Fruit fly (Drosophila melanogaster) whole organism, embryonic: Measurements from ENCODE around the gene ZnT86D.
A peak's percentile ranks its signal among the peaks of the same experiment; 100 is the strongest.

Experiments
- ATbp ChIP-seq: fragments of 200-800 bp; sonication (Bioruptor generic); optimal IDR thresholded peaks from 2 replicates; lab custom pipeline; 2017; ENCODE audit warnings: missing biosample characterization, mild to moderate bottlenecking, missing genetic modification characterization, missing genetic modification reagents
- BEAF-32 ChIP-seq: fragments of 200-800 bp; sonication (Bioruptor generic); optimal IDR thresholded peaks from 3 replicates; lab custom pipeline; 2017; ENCODE audit warnings: missing biosample characterization, missing genetic modification characterization, mild to moderate bottlenecking, moderate library complexity, missing genetic modification reagents
- Bgb ChIP-seq: fragments of 200-800 bp; sonication (Bioruptor generic); IDR thresholded peaks from 2 replicates; pipeline ENCODE4 v1.3.6; 2022; ENCODE audit warnings: missing biosample characterization, missing genetic modification characterization; ENCODE audit not compliant: partially characterized antibody
- CG11560 ChIP-seq: fragments of 200-800 bp; sonication (Bioruptor generic); IDR thresholded peaks from 3 replicates; pipeline ENCODE4 v1.3.6; 2022; ENCODE audit warnings: missing biosample characterization, missing genetic modification characterization
- CG11695 ChIP-seq: fragments of 200-800 bp; sonication (Bioruptor generic); IDR thresholded peaks from 3 replicates; pipeline ENCODE4 v1.3.6; 2022; ENCODE audit warnings: missing biosample characterization, missing genetic modification characterization
- CG11696 ChIP-seq: fragments of 200-800 bp; sonication (Bioruptor generic); IDR thresholded peaks from 2 replicates; pipeline ENCODE4 v1.3.6; 2022; ENCODE audit warnings: missing biosample characterization, missing genetic modification characterization
- CG1602 ChIP-seq: fragments of 200-800 bp; sonication (Bioruptor generic); optimal IDR thresholded peaks from 3 replicates; lab custom pipeline; 2016; ENCODE audit warnings: missing biosample characterization, missing genetic modification characterization
- CG16863 ChIP-seq: fragments of 200-800 bp; sonication (Bioruptor generic); optimal IDR thresholded peaks from 3 replicates; lab custom pipeline; 2016; ENCODE audit warnings: missing biosample characterization, missing genetic modification characterization
- CG2875 ChIP-seq: fragments of 200-800 bp; sonication (Bioruptor generic); optimal IDR thresholded peaks from 2 replicates; lab custom pipeline; 2017; ENCODE audit warnings: missing biosample characterization, mild to moderate bottlenecking, missing genetic modification characterization, missing genetic modification reagents
- CG30431 ChIP-seq: fragments of 200-800 bp; sonication (Bioruptor generic); optimal IDR thresholded peaks from 2 replicates; lab custom pipeline; 2017; ENCODE audit warnings: missing biosample characterization, missing genetic modification characterization
- CG3065 ChIP-seq: fragments of 200-800 bp; sonication (Bioruptor generic); optimal IDR thresholded peaks from 2 replicates; lab custom pipeline; 2016; ENCODE audit warnings: missing biosample characterization, missing genetic modification characterization
- CG31388 ChIP-seq: fragments of 200-800 bp; sonication (Bioruptor generic); optimal IDR thresholded peaks from 2 replicates; lab custom pipeline; 2016; ENCODE audit warnings: missing biosample characterization, missing genetic modification characterization
- CG3726 ChIP-seq: fragments of 200-800 bp; sonication (Bioruptor generic); IDR thresholded peaks from 3 replicates; pipeline ENCODE4, ENCODE4 v1.3.6; 2022; ENCODE audit warnings: missing biosample characterization, missing genetic modification characterization
- CG4707 ChIP-seq: fragments of 200-800 bp; sonication (Bioruptor generic); optimal IDR thresholded peaks from 2 replicates; lab custom pipeline; 2018; ENCODE audit warnings: missing biosample characterization, mild to moderate bottlenecking, missing genetic modification characterization, moderate library complexity
- CG8359 ChIP-seq: fragments of 200-800 bp; sonication (Bioruptor generic); optimal IDR thresholded peaks from 2 replicates; lab custom pipeline; 2017; ENCODE audit warnings: missing biosample characterization, mild to moderate bottlenecking, missing genetic modification characterization, borderline replicate concordance
- CG8944 ChIP-seq: fragments of 200-800 bp; sonication (Bioruptor generic); optimal IDR thresholded peaks from 3 replicates; lab custom pipeline; 2016; ENCODE audit warnings: missing biosample characterization, missing genetic modification characterization
- CG9876 ChIP-seq: fragments of 200-800 bp; sonication (Bioruptor generic); optimal IDR thresholded peaks from 2 replicates; lab custom pipeline; 2016; ENCODE audit warnings: missing biosample characterization, missing genetic modification characterization
- Dad ChIP-seq: fragments of 200-800 bp; sonication (Bioruptor generic); optimal IDR thresholded peaks from 3 replicates; lab custom pipeline; 2016; ENCODE audit warnings: missing biosample characterization, missing genetic modification characterization
- E2f2 ChIP-seq: fragments of 200-800 bp; sonication (Bioruptor generic); IDR thresholded peaks from 2 replicates; pipeline ENCODE4 v1.3.6; 2022; ENCODE audit warnings: missing biosample characterization, missing genetic modification characterization
- Eip74EF ChIP-seq, 2 experiments: fragments of 200-800 bp in 1 of 2; fragments of >200 bp in 1 of 2; sonication (Bioruptor generic) in 1 of 2; optimal IDR thresholded peaks; 2 replicates each; lab custom pipeline; 2017 to 2019; ENCODE audit warnings: missing biosample characterization in 2 of 2, missing genetic modification characterization in 2 of 2, mild to moderate bottlenecking in 1 of 2, moderate library complexity in 1 of 2
- Hmx ChIP-seq: fragments of 200-800 bp; sonication (Bioruptor generic); optimal IDR thresholded peaks from 2 replicates; lab custom pipeline; 2016; ENCODE audit warnings: missing biosample characterization, missing genetic modification characterization
- MTF-1 ChIP-seq: fragments of 200-800 bp; sonication (Bioruptor generic); optimal IDR thresholded peaks from 2 replicates; lab custom pipeline; 2018; ENCODE audit warnings: missing biosample characterization, mild to moderate bottlenecking, missing genetic modification characterization, borderline replicate concordance
- Rx ChIP-seq: fragments of 200-800 bp; sonication (Bioruptor generic); IDR thresholded peaks from 2 replicates; pipeline ENCODE4 v1.3.6; 2022; ENCODE audit warnings: missing biosample characterization, missing genetic modification characterization
- Sox102F ChIP-seq: fragments of 200-800 bp; sonication (Bioruptor generic); optimal IDR thresholded peaks from 2 replicates; lab custom pipeline; 2018; ENCODE audit warnings: missing biosample characterization, mild to moderate bottlenecking, missing genetic modification characterization, moderate library complexity
- abd-A ChIP-seq: fragments of 200-800 bp; sonication (Bioruptor generic); optimal IDR thresholded peaks from 3 replicates; lab custom pipeline; 2019; ENCODE audit warnings: missing biosample characterization, mild to moderate bottlenecking, missing genetic modification characterization, moderate library complexity
- ara ChIP-seq: fragments of 200-800 bp; sonication (Bioruptor generic); IDR thresholded peaks from 2 replicates; pipeline ENCODE4 v1.3.6; 2022; ENCODE audit warnings: missing biosample characterization, missing genetic modification characterization
- ash1 ChIP-seq: fragments of 200-800 bp; sonication (Bioruptor generic); optimal IDR thresholded peaks from 2 replicates; lab custom pipeline; 2018; ENCODE audit warnings: missing biosample characterization, mild to moderate bottlenecking, missing genetic modification characterization
- ato ChIP-seq: fragments of 200-800 bp; sonication (Bioruptor generic); IDR thresholded peaks from 2 replicates; pipeline ENCODE4 v1.3.6; 2022; ENCODE audit warnings: missing biosample characterization, missing genetic modification characterization; ENCODE audit not compliant: partially characterized antibody
- bab2 ChIP-seq: fragments of 200-800 bp; sonication (Bioruptor generic); optimal IDR thresholded peaks from 2 replicates; lab custom pipeline; 2016; ENCODE audit warnings: missing biosample characterization, missing genetic modification characterization
- cg ChIP-seq: fragments of 200-800 bp; sonication (Bioruptor generic); optimal IDR thresholded peaks from 3 replicates; lab custom pipeline; 2019; ENCODE audit warnings: missing biosample characterization, mild to moderate bottlenecking, missing genetic modification characterization, moderate library complexity
- croc ChIP-seq: fragments of 200-800 bp; sonication (Bioruptor generic); conservative IDR thresholded peaks from 3 replicates; pipeline ENCODE4 v1.3.6; 2022; ENCODE audit warnings: missing biosample characterization, missing genetic modification characterization
- cwo ChIP-seq: fragments of 200-800 bp; sonication (Bioruptor generic); optimal IDR thresholded peaks from 3 replicates; lab custom pipeline; 2017; ENCODE audit warnings: missing biosample characterization, missing genetic modification characterization, mild to moderate bottlenecking, moderate library complexity, missing genetic modification reagents
- en ChIP-seq: fragments of 200-800 bp; sonication (Bioruptor generic); optimal IDR thresholded peaks from 2 replicates; lab custom pipeline; 2016; ENCODE audit warnings: missing biosample characterization, missing genetic modification characterization
- fu2 ChIP-seq: fragments of 200-800 bp; sonication (Bioruptor generic); optimal IDR thresholded peaks from 2 replicates; lab custom pipeline; 2016; ENCODE audit warnings: missing biosample characterization, missing genetic modification characterization
- gsb-n ChIP-seq: fragments of 200-800 bp; sonication (Bioruptor generic); optimal IDR thresholded peaks from 3 replicates; lab custom pipeline; 2018; ENCODE audit warnings: missing biosample characterization, mild to moderate bottlenecking, missing genetic modification characterization
- hbn ChIP-seq: fragments of 200-800 bp; sonication (Bioruptor generic); IDR thresholded peaks from 2 replicates; pipeline ENCODE4 v1.3.6; 2022; ENCODE audit warnings: missing biosample characterization, missing genetic modification characterization; ENCODE audit not compliant: partially characterized antibody
- her ChIP-seq: fragments of 200-800 bp; sonication (Bioruptor generic); optimal IDR thresholded peaks from 2 replicates; lab custom pipeline; 2016; ENCODE audit warnings: missing biosample characterization, missing genetic modification characterization
- knrl ChIP-seq: fragments of 200-800 bp; sonication (Bioruptor generic); IDR thresholded peaks from 3 replicates; pipeline ENCODE4 v1.3.6; 2022; ENCODE audit warnings: missing biosample characterization, missing genetic modification characterization; ENCODE audit not compliant: partially characterized antibody
- luna ChIP-seq: fragments of 200-800 bp; sonication (Bioruptor generic); optimal IDR thresholded peaks from 2 replicates; lab custom pipeline; 2016; ENCODE audit warnings: missing biosample characterization, missing genetic modification characterization
- oc ChIP-seq: fragments of 200-800 bp; sonication (Bioruptor generic); optimal IDR thresholded peaks from 2 replicates; lab custom pipeline; 2018; ENCODE audit warnings: missing biosample characterization, mild to moderate bottlenecking, missing genetic modification characterization, moderate library complexity
- phol ChIP-seq: fragments of 200-800 bp; sonication (Bioruptor generic); optimal IDR thresholded peaks from 3 replicates; lab custom pipeline; 2018; ENCODE audit warnings: missing biosample characterization, mild to moderate bottlenecking, missing genetic modification characterization, moderate library complexity
- pum ChIP-seq: fragments of 200-800 bp; sonication (Bioruptor generic); optimal IDR thresholded peaks from 2 replicates; lab custom pipeline; 2016; ENCODE audit warnings: missing biosample characterization, missing genetic modification characterization
- ranshi ChIP-seq: fragments of 200-800 bp; sonication (Bioruptor generic); IDR thresholded peaks from 2 replicates; pipeline ENCODE4 v1.3.6; 2022; ENCODE audit warnings: missing biosample characterization, missing genetic modification characterization
- rib ChIP-seq: fragments of 200-800 bp; sonication (Bioruptor generic); IDR thresholded peaks from 2 replicates; pipeline ENCODE4 v1.3.6; 2022; ENCODE audit warnings: missing biosample characterization, missing genetic modification characterization
- sqz ChIP-seq: fragments of 200-800 bp; sonication (Bioruptor generic); optimal IDR thresholded peaks from 3 replicates; lab custom pipeline; 2018; ENCODE audit warnings: missing biosample characterization, mild to moderate bottlenecking, missing genetic modification characterization
- trh ChIP-seq: fragments of 200-800 bp; sonication (Bioruptor generic); optimal IDR thresholded peaks from 2 replicates; lab custom pipeline; 2016; ENCODE audit warnings: missing biosample characterization, missing genetic modification characterization
- tup ChIP-seq: fragments of 200-800 bp; sonication (Bioruptor generic); optimal IDR thresholded peaks from 2 replicates; lab custom pipeline; 2016; ENCODE audit warnings: missing biosample characterization, mild to moderate bottlenecking, missing genetic modification characterization, moderate library complexity
- usp ChIP-seq: fragments of >200 bp; optimal IDR thresholded peaks from 2 replicates; lab custom pipeline; 2017; ENCODE audit warnings: missing biosample characterization, missing genetic modification characterization

Gene ZnT86D

dm6 chr3R:11208766-11209331 is 5.5 kb downstream of the ZnT86D start (continued):
- peak; percentile 34; the same call in 1 of the 2 replicates for TF ChIP-seq Bgb
- no peak for TF ChIP-seq E2f2

- TF ChIP-seq CG8359 (GFP tag; lab: Kevin White, UChicago) (no peak), tup (GFP tag; lab: Kevin White, UChicago) (no peak), CG11695 (peak; percentile 52; the same call in 1 of the 3 replicates), Hmx (no peak), rib (no peak), CG1602 (peak; percentile 9), phol (tag; lab: Kevin White, UChicago) (peak; percentile 53), cg (GFP tag; lab: Kevin White, UChicago) (no peak), CG3065 (GFP tag; lab: Kevin White, UChicago) (no peak), CG2875 (GFP tag; lab: Kevin White, UChicago) (no peak), hbn (GFP tag; lab: Robert Waterston, UW) (no peak), Rx (GFP tag; lab: Robert Waterston, UW) (no peak), CG4707 (GFP tag; lab: Kevin White, UChicago) (no peak), CG9876 (GFP tag; lab: Kevin White, UChicago) (no peak), MTF-1 (GFP tag; lab: Kevin White, UChicago) (no peak), CG31388 (GFP tag; lab: Kevin White, UChicago) (no peak), croc (GFP tag; lab: Robert Waterston, UW) (no peak), cwo (peak; percentile 75), ato (GFP tag; lab: Robert Waterston, UW) (no peak), usp (GFP tag; lab: Kevin White, UChicago) (no peak), luna (GFP tag; lab: Kevin White, UChicago) (no peak), ash1 (no peak), CG8944 (no peak), her (GFP tag; lab: Kevin White, UChicago) (no peak), bab2 (no peak), ara (GFP tag; lab: Robert Waterston, UW) (no peak), Sox102F (GFP tag; lab: Kevin White, UChicago) (peak; percentile 71), en (GFP tag; lab: Kevin White, UChicago) (no peak), knrl (GFP tag; lab: Robert Waterston, UW) (no peak), CG30431 (GFP tag; lab: Kevin White, UChicago) (no peak), fu2 (GFP tag; lab: Kevin White, UChicago) (no peak), ATbp (GFP tag; lab: Kevin White, UChicago) (no peak), CG11560 (no peak), CG11696 (GFP tag; lab: Robert Waterston, UW) (no peak), pum (GFP tag; lab: Kevin White, UChicago) (no peak), trh (GFP tag; lab: Kevin White, UChicago) (no peak), BEAF-32 (GFP tag; lab: Kevin White, UChicago) (no peak), abd-A (no peak), sqz (GFP tag; lab: Kevin White, UChicago) (no peak), ranshi (GFP tag; lab: Robert Waterston, UW) (0 out of 2 replicates have a peak, but pooled peaks have one; percentile 63), CG16863 (GFP tag; lab: Kevin White, UChicago) (no peak), Eip74EF (GFP tag; optimal IDR thresholded peaks at IDR 0.05; lab: Kevin White, UChicago) (no peak), gsb-n (tag; lab: Kevin White, UChicago) (no peak), Dad (GFP tag; lab: Kevin White, UChicago) (no peak), CG3726 (GFP tag; lab: Robert Waterston, UW) (no peak), oc (tag; lab: Kevin White, UChicago) (peak; percentile 19)
Measured at dm6 chr3R:11200885-11201421, 13.4 kb downstream of the ZnT86D start.
